Worm (Caenorhabditis elegans) whole organism, midembryonic: ENCODE measurements around the gene ace-1.

ENCODE experiments used
- T22C8.4 ChIP-seq: fragments of 200-800 bp; sonication (Bioruptor generic); IDR thresholded peaks from 2 replicates; pipeline ENCODE4 v1.3.6; 2022; ENCODE audit warnings: missing genetic modification characterization, missing compliant biosample characterization
- cog-1 ChIP-seq: sonication (generic microtip); optimal IDR thresholded peaks from 2 replicates; lab custom pipeline; 2016; ENCODE audit warnings: missing genetic modification characterization, missing compliant biosample characterization
- flt-1 ChIP-seq: fragments of 200-800 bp; sonication (Bioruptor generic); IDR thresholded peaks from 2 replicates; pipeline ENCODE4 v1.3.6; 2022; ENCODE audit warnings: missing genetic modification characterization, missing compliant biosample characterization
- klf-2 ChIP-seq: fragments of 200-800 bp; sonication (Bioruptor generic); conservative IDR thresholded peaks from 2 replicates; pipeline ENCODE4 v1.3.6; 2022; ENCODE audit warnings: missing genetic modification reagents, missing genetic modification characterization, missing compliant biosample characterization
- tab-1 ChIP-seq: fragments of 200-800 bp; sonication (Bioruptor generic); IDR thresholded peaks from 2 replicates; pipeline ENCODE4 v1.3.6; 2022; ENCODE audit warnings: missing genetic modification characterization, missing compliant biosample characterization
- ztf-23 ChIP-seq: fragments of 200-800 bp; sonication (Bioruptor generic); IDR thresholded peaks from 2 replicates; pipeline ENCODE4 v1.3.6; 2022; ENCODE audit warnings: missing genetic modification reagents, missing genetic modification characterization, missing compliant biosample characterization

DNA sequence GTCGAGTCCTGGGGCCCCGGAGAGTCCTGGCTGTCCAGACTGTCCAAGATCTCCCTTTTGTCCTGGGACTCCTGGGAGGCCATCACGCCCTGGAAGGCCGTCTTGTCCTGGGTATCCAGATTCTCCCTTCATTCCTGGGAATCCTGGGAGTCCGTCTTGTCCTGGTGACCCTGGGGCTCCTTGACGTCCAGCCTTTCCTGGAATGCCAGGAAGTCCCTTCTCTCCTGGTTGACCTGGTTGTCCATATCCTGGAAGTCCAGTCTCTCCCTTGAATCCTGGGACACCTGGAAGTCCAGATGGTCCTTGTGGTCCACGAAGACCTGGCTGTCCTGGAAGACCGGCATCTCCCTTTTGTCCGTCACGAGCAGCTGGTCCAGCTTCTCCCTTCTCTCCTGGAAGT, 16.0 kb downstream of the ace-1 start:
- TF ChIP-seq flt-1 (0 out of 2 replicates have a peak, but pooled peaks have one; percentile 32), klf-2 (no peak), ztf-23 (GFP tag; lab: Robert Waterston, UW) (no peak), T22C8.4 (GFP tag; lab: Robert Waterston, UW) (no peak), cog-1 (tag; lab: Kevin White, UChicago) (no peak), tab-1 (no peak)
